Worm (Caenorhabditis elegans): ENCODE data around the gene T25D3.3.

T25D3.3 gene

DNA sequence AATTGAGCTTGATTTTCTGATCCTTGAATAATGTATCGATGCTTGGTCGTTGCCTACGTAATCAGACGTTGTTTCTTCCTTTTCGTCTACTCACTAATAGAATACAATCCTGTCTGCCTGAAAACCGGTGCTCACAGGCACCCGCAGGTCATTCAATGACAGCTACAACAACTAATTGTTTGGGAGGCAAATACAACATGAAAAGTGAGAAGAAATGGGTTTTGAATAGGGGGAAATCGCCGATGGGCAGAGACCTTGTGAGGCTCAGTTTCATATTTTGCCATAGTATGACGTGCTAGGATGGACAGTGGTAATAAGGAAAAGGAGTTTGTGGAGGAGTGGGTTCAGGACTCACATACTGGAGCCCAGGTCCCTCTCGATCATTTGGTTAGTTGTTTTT is 44.3 kb downstream of the T25D3.3 start, which contains the start of gene chs-2:
TSS of gene chs-2 (plus strand) at position 301 of the 400 bp plus-strand sequence.
- no peak for TF ChIP-seq efl-1 (optimal IDR thresholded peaks at IDR 0.05)
- TF ChIP-seq efl-1 (GFP tag; optimal IDR thresholded peaks at IDR 0.05 in 1 of 2): peak in 1 of 2 experiments; percentile 52
- TF ChIP-seq ets-5 (GFP tag; IDR thresholded peaks at IDR 0.05): no peak

Data from whole organism, L1 larva.